Fruit fly (Drosophila melanogaster) whole organism, embryonic: Measurements from ENCODE around the gene wit.
A peak's percentile ranks its signal among the peaks of the same experiment; 100 is the strongest.

Experiments
- Adf1 ChIP-seq: fragments of 200-800 bp; sonication (Bioruptor generic); IDR thresholded peaks from 2 replicates; pipeline ENCODE4 v1.3.6; 2022; ENCODE audit warnings: missing biosample characterization, missing genetic modification characterization
- CG11560 ChIP-seq: fragments of 200-800 bp; sonication (Bioruptor generic); IDR thresholded peaks from 3 replicates; pipeline ENCODE4 v1.3.6; 2022; ENCODE audit warnings: missing biosample characterization, missing genetic modification characterization
- CG11723 ChIP-seq: fragments of 200-800 bp; sonication (Bioruptor generic); optimal IDR thresholded peaks from 2 replicates; lab custom pipeline; 2017; ENCODE audit warnings: missing biosample characterization, mild to moderate bottlenecking, missing genetic modification characterization
- CG12942 ChIP-seq: fragments of 200-800 bp; sonication (Bioruptor generic); optimal IDR thresholded peaks from 3 replicates; lab custom pipeline; 2016; ENCODE audit warnings: missing biosample characterization, missing genetic modification characterization
- CG13296 ChIP-seq: fragments of 200-800 bp; sonication (Bioruptor generic); optimal IDR thresholded peaks from 3 replicates; lab custom pipeline; 2018; ENCODE audit warnings: missing biosample characterization, mild to moderate bottlenecking, missing genetic modification characterization
- CG2120 ChIP-seq: fragments of 200-800 bp; sonication (Bioruptor generic); optimal IDR thresholded peaks from 3 replicates; lab custom pipeline; 2016; ENCODE audit warnings: missing biosample characterization, missing genetic modification characterization
- CG2202 ChIP-seq: fragments of 200-800 bp; sonication (Bioruptor generic); optimal IDR thresholded peaks from 2 replicates; lab custom pipeline; 2018; ENCODE audit warnings: missing biosample characterization, mild to moderate bottlenecking, missing genetic modification characterization
- CG2678 ChIP-seq: fragments of 200-800 bp; sonication (Bioruptor generic); optimal IDR thresholded peaks from 3 replicates; lab custom pipeline; 2019; ENCODE audit warnings: missing biosample characterization, mild to moderate bottlenecking, missing genetic modification characterization, moderate library complexity
- CG2875 ChIP-seq: fragments of 200-800 bp; sonication (Bioruptor generic); optimal IDR thresholded peaks from 2 replicates; lab custom pipeline; 2017; ENCODE audit warnings: missing biosample characterization, mild to moderate bottlenecking, missing genetic modification characterization, missing genetic modification reagents
- CG34376 ChIP-seq: fragments of 200-800 bp; sonication (Bioruptor generic); optimal IDR thresholded peaks from 2 replicates; lab custom pipeline; 2018; ENCODE audit warnings: missing biosample characterization, mild to moderate bottlenecking, missing genetic modification characterization
- CG4360 ChIP-seq: fragments of 200-800 bp; sonication (Bioruptor generic); IDR thresholded peaks from 2 replicates; pipeline ENCODE4 v1.3.6; 2022; ENCODE audit warnings: missing biosample characterization, missing genetic modification characterization
- CG4424 ChIP-seq: fragments of 200-800 bp; sonication (Bioruptor generic); optimal IDR thresholded peaks from 3 replicates; lab custom pipeline; 2016; ENCODE audit warnings: missing biosample characterization, missing genetic modification characterization
- CG6689 ChIP-seq: fragments of 200-800 bp; sonication (Bioruptor generic); IDR thresholded peaks from 2 replicates; pipeline ENCODE4 v1.3.6; 2022; ENCODE audit warnings: missing biosample characterization, missing genetic modification characterization
- CG8478 ChIP-seq: fragments of >200 bp; optimal IDR thresholded peaks from 2 replicates; lab custom pipeline; 2018
- Drgx ChIP-seq: fragments of 200-800 bp; sonication (Bioruptor generic); IDR thresholded peaks from 2 replicates; pipeline ENCODE4 v1.3.6; 2022; ENCODE audit warnings: missing biosample characterization, missing genetic modification characterization
- Hr51 ChIP-seq, 2 experiments: fragments of 200-800 bp; sonication (Bioruptor generic); optimal IDR thresholded peaks; 2 replicates in 1 of 2; 3 replicates in 1 of 2; lab custom pipeline; 2016 to 2018; ENCODE audit warnings: missing biosample characterization in 2 of 2, missing genetic modification characterization in 2 of 2, mild to moderate bottlenecking in 1 of 2, moderate library complexity in 1 of 2
- MTF-1 ChIP-seq: fragments of 200-800 bp; sonication (Bioruptor generic); optimal IDR thresholded peaks from 2 replicates; lab custom pipeline; 2018; ENCODE audit warnings: missing biosample characterization, mild to moderate bottlenecking, missing genetic modification characterization, borderline replicate concordance
- Med ChIP-seq: fragments of 200-800 bp; sonication (Bioruptor generic); peaks from one replicate; lab custom pipeline; 2016; ENCODE audit warnings: missing biosample characterization, missing genetic modification characterization, mild to moderate bottlenecking, inconsistent platforms, moderate library complexity
- Optix ChIP-seq: fragments of 200-800 bp; sonication (Bioruptor generic); IDR thresholded peaks from 3 replicates; pipeline ENCODE4 v1.3.6; 2022; ENCODE audit warnings: missing biosample characterization, missing genetic modification characterization
- PHDP ChIP-seq: fragments of 200-800 bp; sonication (Bioruptor generic); optimal IDR thresholded peaks from 3 replicates; lab custom pipeline; 2018; ENCODE audit warnings: missing biosample characterization, mild to moderate bottlenecking, missing genetic modification characterization, moderate library complexity
- Trl ChIP-seq, 3 experiments: fragments of >200 bp in 2 of 3; fragments of 200-800 bp in 1 of 3; sonication (Bioruptor generic) in 1 of 3; optimal IDR thresholded peaks; 2 replicates in 1 of 3; 3 replicates in 2 of 3; lab custom pipeline; 2016 to 2017; ENCODE audit warnings: missing biosample characterization in 1 of 3, missing genetic modification characterization in 1 of 3
- ara ChIP-seq: fragments of 200-800 bp; sonication (Bioruptor generic); IDR thresholded peaks from 2 replicates; pipeline ENCODE4 v1.3.6; 2022; ENCODE audit warnings: missing biosample characterization, missing genetic modification characterization
- br ChIP-seq: fragments of >200 bp; optimal IDR thresholded peaks from 2 replicates; lab custom pipeline; 2017
- cato ChIP-seq: fragments of 200-800 bp; sonication (Bioruptor generic); optimal IDR thresholded peaks from 2 replicates; lab custom pipeline; 2016; ENCODE audit warnings: missing biosample characterization, missing genetic modification characterization, borderline replicate concordance
- ci ChIP-seq: fragments of 200-800 bp; sonication (Bioruptor generic); IDR thresholded peaks from 3 replicates; pipeline ENCODE4 v1.3.6; 2022; ENCODE audit warnings: missing biosample characterization, missing genetic modification characterization
- crol ChIP-seq: fragments of 200-800 bp; sonication (Bioruptor generic); IDR thresholded peaks from 2 replicates; pipeline ENCODE4 v1.3.6; 2022; ENCODE audit warnings: missing biosample characterization, missing genetic modification characterization
- exex ChIP-seq: fragments of 200-800 bp; sonication (Bioruptor generic); optimal IDR thresholded peaks from 4 replicates; lab custom pipeline; 2018; ENCODE audit warnings: missing biosample characterization, mild to moderate bottlenecking, missing genetic modification characterization, moderate library complexity
- fu2 ChIP-seq: fragments of 200-800 bp; sonication (Bioruptor generic); optimal IDR thresholded peaks from 2 replicates; lab custom pipeline; 2016; ENCODE audit warnings: missing biosample characterization, missing genetic modification characterization
- grn ChIP-seq: fragments of 200-800 bp; sonication (Bioruptor generic); optimal IDR thresholded peaks from 3 replicates; lab custom pipeline; 2017; ENCODE audit warnings: missing biosample characterization, missing genetic modification characterization
- mld ChIP-seq: fragments of 200-800 bp; sonication (Bioruptor generic); IDR thresholded peaks from 3 replicates; pipeline ENCODE4 v1.3.6; 2022; ENCODE audit warnings: missing biosample characterization, missing genetic modification characterization; ENCODE audit not compliant: partially characterized antibody
- onecut ChIP-seq: fragments of 200-800 bp; sonication (Bioruptor generic); IDR thresholded peaks from 2 replicates; pipeline ENCODE4 v1.3.6; 2022; ENCODE audit warnings: missing biosample characterization, missing genetic modification characterization
- org-1 ChIP-seq: fragments of 200-800 bp; sonication (Bioruptor generic); optimal IDR thresholded peaks from 2 replicates; lab custom pipeline; 2017; ENCODE audit warnings: missing biosample characterization, missing genetic modification characterization
- sens ChIP-seq: fragments of 200-800 bp; sonication (Bioruptor generic); peaks from one replicate; lab custom pipeline; 2016; ENCODE audit warnings: missing biosample characterization, missing genetic modification characterization
- slou ChIP-seq: fragments of 200-800 bp; sonication (Bioruptor generic); optimal IDR thresholded peaks from 3 replicates; lab custom pipeline; 2016; ENCODE audit warnings: missing biosample characterization, missing genetic modification characterization
- vnd ChIP-seq: fragments of 200-800 bp; sonication (Bioruptor generic); IDR thresholded peaks from 3 replicates; pipeline ENCODE4 v1.3.6; 2022; ENCODE audit warnings: missing biosample characterization, missing genetic modification characterization; ENCODE audit not compliant: partially characterized antibody

Gene wit

dm6 chr3L:4116490-4117367, 45.2 kb upstream of the wit start (continued):
- TF ChIP-seq CG6689 (GFP tag; lab: Robert Waterston, UW) (no peak), CG2678 (tag; lab: Kevin White, UChicago) (peak; percentile 13), fu2 (GFP tag; lab: Kevin White, UChicago) (no peak), Med (GFP tag; lab: Kevin White, UChicago) (peak; percentile 31), Adf1 (GFP tag; lab: Robert Waterston, UW) (no peak), PHDP (tag; lab: Kevin White, UChicago) (peak; percentile 16), Drgx (peak; percentile 37; the same call in 1 of the 2 replicates), ara (GFP tag; lab: Robert Waterston, UW) (no peak), mld (GFP tag; lab: Robert Waterston, UW) (0 out of 3 replicates have a peak, but pooled peaks have one; percentile 34), sens (GFP tag; lab: Kevin White, UChicago) (peak; percentile 28), onecut (GFP tag; lab: Robert Waterston, UW) (no peak), grn (GFP tag; lab: Kevin White, UChicago) (peak; percentile 49), br (lab: Kevin White, UChicago) (no peak), cato (no peak), CG11560 (tag; lab: Robert Waterston, UW) (no peak), crol (GFP tag; lab: Robert Waterston, UW) (no peak), CG8478 (lab: Kevin White, UChicago) (no peak), CG34376 (GFP tag; lab: Kevin White, UChicago) (peak; percentile 12), CG2875 (GFP tag; lab: Kevin White, UChicago) (peak; percentile 22), CG4424 (GFP tag; lab: Kevin White, UChicago) (no peak), Hr51 (GFP tag; optimal IDR thresholded peaks at IDR 0.05; lab: Kevin White, UChicago) (peak in 1 of 2 experiments; percentile 3), ci (peak; percentile 55; the same call in 2 of the 3 replicates), Optix (GFP tag; lab: Robert Waterston, UW) (no peak), CG2120 (GFP tag; lab: Kevin White, UChicago) (peak; percentile 18), CG2202 (peak; percentile 3), org-1 (no peak)

DNA sequence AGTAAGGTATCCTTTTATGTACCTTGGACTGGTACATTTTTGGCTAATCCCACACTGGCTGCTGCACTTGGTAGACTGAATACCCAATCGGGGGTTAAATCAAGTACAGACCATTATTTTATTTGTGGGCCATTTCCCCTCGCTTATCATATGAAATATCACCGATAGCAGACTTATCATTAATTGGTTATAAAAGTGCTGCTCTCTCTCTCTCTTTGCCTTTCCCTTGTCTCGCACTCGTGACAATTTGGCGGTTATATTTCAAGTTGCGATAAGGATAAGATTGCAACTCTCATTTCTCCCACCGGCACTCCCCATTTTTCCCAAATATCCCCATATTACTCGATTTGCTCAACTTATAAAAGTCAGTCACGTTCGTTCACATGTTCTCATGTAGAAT, 44.2 kb upstream of the wit start:
- TF ChIP-seq Trl (optimal IDR thresholded peaks at IDR 0.05; lab: Kevin White, UChicago): peak in 1 of 2 experiments; percentile 7
- TF ChIP-seq Trl (GFP tag; optimal IDR thresholded peaks at IDR 0.05; lab: Kevin White, UChicago): no peak
- TF ChIP-seq CG34376 (GFP tag; lab: Kevin White, UChicago): peak; percentile 13
- TF ChIP-seq exex (tag; lab: Kevin White, UChicago): peak; percentile 60
- TF ChIP-seq slou: no peak
- peak; percentile 44 for TF ChIP-seq grn (GFP tag; lab: Kevin White, UChicago)
- TF ChIP-seq MTF-1 (GFP tag; lab: Kevin White, UChicago): no peak
- TF ChIP-seq CG4360 (GFP tag; lab: Robert Waterston, UW): no peak
- no peak for TF ChIP-seq CG11723

- TF ChIP-seq CG13296 (GFP tag; lab: Kevin White, UChicago) (no peak), vnd (GFP tag; lab: Robert Waterston, UW) (0 out of 3 replicates have a peak, but pooled peaks have one; percentile 12)
Measured at dm6 chr3L:4115107-4115506, 43.6 kb upstream of the wit start.

DNA sequence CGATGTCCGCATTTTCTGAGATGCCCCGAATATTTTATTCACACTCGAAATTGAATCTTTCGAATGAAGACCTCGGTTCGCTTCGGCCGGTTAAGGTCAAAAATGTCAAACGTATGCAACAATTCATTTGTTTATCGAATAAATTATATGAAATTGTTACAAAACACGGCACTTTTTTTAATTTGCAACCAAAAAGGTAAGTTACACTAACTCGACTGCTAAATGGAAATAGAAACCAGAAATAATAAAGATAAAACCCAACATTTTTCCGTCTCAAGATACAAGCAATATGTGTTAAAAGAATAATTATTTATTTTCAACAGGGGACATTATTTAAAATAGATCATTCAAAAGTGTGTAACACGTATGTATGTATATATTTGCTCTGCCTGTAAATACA, 42.5 kb upstream of the wit start:
- TF ChIP-seq sens (GFP tag; lab: Kevin White, UChicago): peak; percentile 30
- TF ChIP-seq CG12942 (GFP tag; lab: Kevin White, UChicago): no peak
